Worm (Caenorhabditis elegans) whole organism, L3 larva: ENCODE data around the gene F37H8.6.

Experiments used
- aly-2 ChIP-seq: fragments of 150-350 bp; optimal IDR thresholded peaks from 2 replicates; lab custom pipeline; 2014; ENCODE audit warnings: missing biosample characterization, missing genetic modification characterization
- ceh-82 ChIP-seq: fragments of 150-350 bp; optimal IDR thresholded peaks from 2 replicates; lab custom pipeline; 2014; ENCODE audit warnings: missing biosample characterization, missing genetic modification characterization
- daf-12 ChIP-seq: fragments of 150-350 bp; optimal IDR thresholded peaks from 2 replicates; lab custom pipeline; 2014; ENCODE audit warnings: missing biosample characterization, missing genetic modification reagents, missing genetic modification characterization
- fkh-2 ChIP-seq: fragments of 150-350 bp; optimal IDR thresholded peaks from 2 replicates; lab custom pipeline; 2014; ENCODE audit warnings: missing biosample characterization, missing genetic modification reagents, missing genetic modification characterization
- fos-1 ChIP-seq: fragments of 150-350 bp; optimal IDR thresholded peaks from 2 replicates; lab custom pipeline; 2014; ENCODE audit warnings: missing biosample characterization, missing genetic modification characterization
- jun-1 ChIP-seq: fragments of 150-350 bp; optimal IDR thresholded peaks from 2 replicates; lab custom pipeline; 2014; ENCODE audit warnings: missing biosample characterization, missing genetic modification reagents, missing genetic modification characterization
- lin-39 ChIP-seq: fragments of 150-350 bp; optimal IDR thresholded peaks from 2 replicates; lab custom pipeline; 2018; ENCODE audit warnings: missing biosample characterization, missing genetic modification reagents, missing genetic modification characterization
- nhr-237 ChIP-seq: fragments of 150-350 bp; optimal IDR thresholded peaks from 2 replicates; lab custom pipeline; 2014; ENCODE audit warnings: missing biosample characterization, missing genetic modification characterization
- nhr-28 ChIP-seq: fragments of 150-350 bp; optimal IDR thresholded peaks from 2 replicates; lab custom pipeline; 2014; ENCODE audit warnings: missing biosample characterization, missing genetic modification characterization
- nhr-76 ChIP-seq: fragments of 150-350 bp; sonication (generic microtip); optimal IDR thresholded peaks from 5 replicates; lab custom pipeline; 2014; ENCODE audit warnings: missing biosample characterization, missing genetic modification characterization
- nhr-77 ChIP-seq: fragments of 150-350 bp; optimal IDR thresholded peaks from 2 replicates; lab custom pipeline; 2014; ENCODE audit warnings: missing biosample characterization, missing genetic modification characterization
- pha-4 ChIP-seq: fragments of 150-350 bp; optimal IDR thresholded peaks from 2 replicates; lab custom pipeline; 2014; ENCODE audit warnings: missing biosample characterization, missing genetic modification reagents, missing genetic modification characterization
- skn-1 ChIP-seq: fragments of 150-350 bp; optimal IDR thresholded peaks from 2 replicates; lab custom pipeline; 2014; ENCODE audit warnings: missing biosample characterization, missing genetic modification characterization
- ztf-4 ChIP-seq: fragments of 150-350 bp; optimal IDR thresholded peaks from 2 replicates; lab custom pipeline; 2014; ENCODE audit warnings: missing biosample characterization, missing genetic modification characterization

ce11 chrII:11152495-11152894 is 24.8 kb downstream of the F37H8.6 start, which contains the start of gene pqm-1:
- TF ChIP-seq fos-1 (tag; lab: Kevin White, UChicago) (no peak), nhr-237 (tag; lab: Kevin White, UChicago) (no peak), ceh-82 (tag; lab: Kevin White, UChicago) (no peak), pha-4 (tag; lab: Kevin White, UChicago) (no peak), nhr-77 (tag; lab: Kevin White, UChicago) (no peak), aly-2 (no peak), nhr-76 (tag; lab: Kevin White, UChicago) (no peak), fkh-2 (tag; lab: Kevin White, UChicago) (no peak), skn-1 (tag; lab: Kevin White, UChicago) (no peak), lin-39 (no peak), daf-12 (no peak), jun-1 (no peak), nhr-28 (no peak), ztf-4 (tag; lab: Kevin White, UChicago) (no peak)
